Fruit fly (Drosophila melanogaster) whole organism, prepupa: ENCODE results near the gene CG15263.

Experiments used
- Blimp-1 ChIP-seq: fragments of 200-800 bp; sonication (Bioruptor generic); optimal IDR thresholded peaks from 3 replicates; lab custom pipeline; 2017; ENCODE audit warnings: missing biosample characterization, missing genetic modification characterization, mild to moderate bottlenecking, moderate library complexity, missing genetic modification reagents
- CG10631 ChIP-seq: fragments of 200-800 bp; sonication (Bioruptor generic); optimal IDR thresholded peaks from 2 replicates; lab custom pipeline; 2016; ENCODE audit warnings: missing biosample characterization, missing genetic modification characterization
- CG10669 ChIP-seq: fragments of 200-800 bp; sonication (Bioruptor generic); optimal IDR thresholded peaks from 3 replicates; lab custom pipeline; 2018; ENCODE audit warnings: missing biosample characterization, mild to moderate bottlenecking, missing genetic modification characterization, moderate library complexity
- CG11902 ChIP-seq: fragments of 200-800 bp; sonication (Bioruptor generic); optimal IDR thresholded peaks from 3 replicates; lab custom pipeline; 2016; ENCODE audit warnings: missing biosample characterization, missing genetic modification characterization
- CG15336 ChIP-seq: fragments of 200-800 bp; sonication (Bioruptor generic); IDR thresholded peaks from 2 replicates; pipeline ENCODE4 v1.3.6; 2022; ENCODE audit warnings: missing biosample characterization, missing genetic modification characterization
- CG16779 ChIP-seq: fragments of 200-800 bp; sonication (Bioruptor generic); optimal IDR thresholded peaks from 3 replicates; lab custom pipeline; 2017; ENCODE audit warnings: missing biosample characterization, mild to moderate bottlenecking, missing genetic modification characterization
- CG3032 ChIP-seq: fragments of 200-800 bp; optimal IDR thresholded peaks from 2 replicates; lab custom pipeline; 2019; ENCODE audit warnings: missing biosample characterization, mild to moderate bottlenecking, missing genetic modification characterization, moderate library complexity
- CG31627 ChIP-seq: fragments of 200-800 bp; sonication (Bioruptor generic); optimal IDR thresholded peaks from 3 replicates; lab custom pipeline; 2016; ENCODE audit warnings: missing biosample characterization, missing genetic modification characterization
- CG32006 ChIP-seq: fragments of 200-800 bp; sonication (Bioruptor generic); optimal IDR thresholded peaks from 3 replicates; lab custom pipeline; 2017; ENCODE audit warnings: missing biosample characterization, mild to moderate bottlenecking, missing genetic modification characterization
- CG34406 ChIP-seq: fragments of 200-800 bp; sonication (Bioruptor generic); optimal IDR thresholded peaks from 3 replicates; lab custom pipeline; 2016; ENCODE audit warnings: missing biosample characterization, missing genetic modification characterization
- CG4318 ChIP-seq: fragments of 200-800 bp; sonication (Bioruptor generic); optimal IDR thresholded peaks from 3 replicates; lab custom pipeline; 2017; ENCODE audit warnings: missing biosample characterization, mild to moderate bottlenecking, missing genetic modification characterization
- CG6854 ChIP-seq: fragments of 200-800 bp; sonication (Bioruptor generic); optimal IDR thresholded peaks from 2 replicates; lab custom pipeline; 2017; ENCODE audit warnings: missing biosample characterization, mild to moderate bottlenecking, missing genetic modification characterization
- CG7368 ChIP-seq: fragments of 200-800 bp; sonication (Bioruptor generic); optimal IDR thresholded peaks from 3 replicates; lab custom pipeline; 2016; ENCODE audit warnings: missing biosample characterization, missing genetic modification characterization
- CG8119 ChIP-seq: fragments of 200-800 bp; sonication (Bioruptor generic); IDR thresholded peaks from 3 replicates; pipeline ENCODE4 v1.3.6; 2022; ENCODE audit warnings: missing biosample characterization, missing genetic modification characterization
- CG8632 ChIP-seq: fragments of 200-800 bp; sonication (Bioruptor generic); optimal IDR thresholded peaks from 3 replicates; lab custom pipeline; 2016; ENCODE audit warnings: missing biosample characterization, missing genetic modification characterization
- CG9139 ChIP-seq: fragments of 200-800 bp; sonication (Bioruptor generic); optimal IDR thresholded peaks from 3 replicates; lab custom pipeline; 2017; ENCODE audit warnings: missing biosample characterization, mild to moderate bottlenecking, missing genetic modification characterization
- Eip75B ChIP-seq: fragments of 200-800 bp; sonication (Bioruptor generic); optimal IDR thresholded peaks from 3 replicates; lab custom pipeline; 2016; ENCODE audit warnings: missing biosample characterization, missing genetic modification characterization
- Eip78C ChIP-seq: fragments of 200-800 bp; sonication (Bioruptor generic); peaks from one replicate; lab custom pipeline; 2016; ENCODE audit warnings: missing biosample characterization, missing genetic modification characterization
- Gug ChIP-seq: fragments of 200-800 bp; sonication (Bioruptor generic); IDR thresholded peaks from 2 replicates; pipeline ENCODE4 v1.3.6; 2022; ENCODE audit warnings: missing biosample characterization, missing genetic modification characterization
- Hr39 ChIP-seq: fragments of 200-800 bp; sonication (Bioruptor generic); optimal IDR thresholded peaks from 2 replicates; lab custom pipeline; 2016; ENCODE audit warnings: missing biosample characterization, missing genetic modification characterization
- Hr4 ChIP-seq: fragments of 200-800 bp; sonication (Bioruptor generic); optimal IDR thresholded peaks from 3 replicates; lab custom pipeline; 2016; ENCODE audit warnings: missing biosample characterization, missing genetic modification characterization
- Met ChIP-seq: fragments of 200-800 bp; sonication (Bioruptor generic); optimal IDR thresholded peaks from 3 replicates; lab custom pipeline; 2016; ENCODE audit warnings: missing biosample characterization, missing genetic modification characterization
- OdsH ChIP-seq: fragments of 200-800 bp; sonication (Bioruptor generic); optimal IDR thresholded peaks from 3 replicates; lab custom pipeline; 2016; ENCODE audit warnings: missing biosample characterization, missing genetic modification characterization
- Smox ChIP-seq: fragments of 200-800 bp; sonication (Bioruptor generic); optimal IDR thresholded peaks from 3 replicates; lab custom pipeline; 2016; ENCODE audit warnings: missing biosample characterization, missing genetic modification characterization
- Sox14 ChIP-seq: fragments of 200-800 bp; sonication (Bioruptor generic); optimal IDR thresholded peaks from 3 replicates; lab custom pipeline; 2016; ENCODE audit warnings: missing biosample characterization, missing genetic modification characterization
- Sox15 ChIP-seq: fragments of 200-800 bp; sonication (Bioruptor generic); optimal IDR thresholded peaks from 3 replicates; lab custom pipeline; 2016; ENCODE audit warnings: missing biosample characterization, missing genetic modification characterization
- acj6 ChIP-seq: fragments of 200-800 bp; sonication (Bioruptor generic); optimal IDR thresholded peaks from 3 replicates; lab custom pipeline; 2016; ENCODE audit warnings: missing biosample characterization, missing genetic modification characterization
- cyc ChIP-seq: fragments of 200-800 bp; sonication (Bioruptor generic); optimal IDR thresholded peaks from 3 replicates; lab custom pipeline; 2016; ENCODE audit warnings: missing biosample characterization, missing genetic modification characterization
- dac ChIP-seq: fragments of 200-800 bp; sonication (Bioruptor generic); optimal IDR thresholded peaks from 2 replicates; lab custom pipeline; 2017; ENCODE audit warnings: missing biosample characterization, mild to moderate bottlenecking, missing genetic modification characterization
- dsx ChIP-seq: fragments of 200-800 bp; optimal IDR thresholded peaks from 3 replicates; lab custom pipeline; 2019; ENCODE audit warnings: missing biosample characterization, mild to moderate bottlenecking, missing genetic modification characterization, moderate library complexity; ENCODE audit not compliant: poor library complexity, severe bottlenecking
- eg ChIP-seq: fragments of 200-800 bp; sonication (Bioruptor generic); IDR thresholded peaks from 3 replicates; pipeline ENCODE4 v1.3.6; 2022; ENCODE audit warnings: missing biosample characterization, missing genetic modification characterization
- esn ChIP-seq: fragments of 200-800 bp; sonication (Bioruptor generic); optimal IDR thresholded peaks from 2 replicates; lab custom pipeline; 2016; ENCODE audit warnings: missing biosample characterization, mild to moderate bottlenecking, missing genetic modification characterization, moderate library complexity
- fd59A ChIP-seq: fragments of 200-800 bp; sonication (Bioruptor generic); optimal IDR thresholded peaks from 2 replicates; lab custom pipeline; 2017; ENCODE audit warnings: missing biosample characterization, mild to moderate bottlenecking, missing genetic modification characterization, missing genetic modification reagents
- fd85E ChIP-seq: fragments of 200-800 bp; sonication (Bioruptor generic); optimal IDR thresholded peaks from 3 replicates; lab custom pipeline; 2016; ENCODE audit warnings: missing biosample characterization, missing genetic modification characterization
- lz ChIP-seq: fragments of 200-800 bp; sonication (Bioruptor generic); optimal IDR thresholded peaks from 3 replicates; lab custom pipeline; 2016; ENCODE audit warnings: missing biosample characterization, missing genetic modification characterization
- net ChIP-seq: fragments of 200-800 bp; sonication (Bioruptor generic); optimal IDR thresholded peaks from 3 replicates; lab custom pipeline; 2016; ENCODE audit warnings: missing biosample characterization, missing genetic modification characterization
- pdm3 ChIP-seq: fragments of 200-800 bp; sonication (Bioruptor generic); optimal IDR thresholded peaks from 3 replicates; lab custom pipeline; 2016; ENCODE audit warnings: missing biosample characterization, missing genetic modification characterization
- ss ChIP-seq, 2 experiments: fragments of 200-800 bp; sonication (Bioruptor generic); optimal IDR thresholded peaks; 2 replicates in 1 of 2; 3 replicates in 1 of 2; lab custom pipeline; 2017 to 2018; ENCODE audit warnings: mild to moderate bottlenecking in 2 of 2, missing biosample characterization in 2 of 2, missing genetic modification characterization in 2 of 2, moderate library complexity in 1 of 2
- svp ChIP-seq: fragments of 200-800 bp; sonication (Bioruptor generic); peaks from one replicate; lab custom pipeline; 2016; ENCODE audit warnings: missing biosample characterization, missing genetic modification characterization
- topi ChIP-seq: fragments of 200-800 bp; sonication (Bioruptor generic); optimal IDR thresholded peaks from 3 replicates; lab custom pipeline; 2016; ENCODE audit warnings: missing biosample characterization, missing genetic modification characterization
- vri ChIP-seq: fragments of 200-800 bp; sonication (Bioruptor generic); optimal IDR thresholded peaks from 3 replicates; lab custom pipeline; 2016; ENCODE audit warnings: missing biosample characterization, mild to moderate bottlenecking, missing genetic modification characterization

CG15263 gene

DNA sequence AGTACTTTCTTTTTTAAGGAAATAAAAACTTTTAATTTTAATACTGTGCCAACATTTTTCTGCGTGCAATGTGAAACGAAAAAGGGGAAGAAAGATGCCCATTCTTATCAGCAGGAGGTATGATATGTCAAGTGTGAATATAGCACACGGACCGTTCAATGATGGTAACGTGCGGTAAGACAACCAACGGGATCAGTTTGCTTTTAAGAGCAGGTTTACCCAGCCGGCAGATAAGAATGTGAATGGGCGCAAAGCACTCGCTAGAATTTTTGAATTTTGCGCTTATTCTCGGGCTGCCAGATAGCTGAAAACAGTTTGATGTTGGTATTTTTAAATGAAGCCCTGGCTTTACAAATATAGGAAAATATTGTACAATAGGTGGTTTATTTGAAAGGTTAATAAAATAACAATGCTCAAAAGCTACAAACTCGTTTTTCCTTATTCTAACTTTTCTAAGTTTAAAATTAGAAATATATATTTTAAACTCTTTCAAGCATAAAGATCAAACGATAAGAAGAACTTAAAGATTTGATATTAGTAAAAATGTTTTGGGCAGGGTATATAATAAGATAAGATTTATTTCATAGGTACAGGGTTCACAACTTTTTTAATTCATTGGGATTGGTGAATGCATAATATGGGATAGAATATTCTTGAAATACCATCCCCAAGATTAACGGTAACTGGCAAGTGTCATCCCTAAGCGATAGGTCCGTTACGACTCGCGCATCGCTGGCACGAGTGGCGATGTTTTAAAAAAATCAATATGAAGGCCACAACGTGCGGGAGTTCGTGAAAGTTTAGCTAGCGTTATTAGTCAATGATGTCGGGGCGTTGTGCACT lies 36.4 kb upstream of the CG15263 start, which contains the start of gene dao:
dao (plus strand) TSS at position 717 of the 843 bp plus-strand sequence.
- TF ChIP-seq OdsH (peak; percentile 19), Smox (GFP tag; lab: Kevin White, UChicago) (no peak), CG34406 (GFP tag; lab: Kevin White, UChicago) (no peak), eg (0 out of 3 replicates have a peak, but pooled peaks have one; percentile 20), CG16779 (no peak), Sox14 (no peak), CG15336 (GFP tag; lab: Robert Waterston, UW) (no peak), pdm3 (GFP tag; lab: Kevin White, UChicago) (peak; percentile 32), CG9139 (GFP tag; lab: Kevin White, UChicago) (no peak), CG10631 (GFP tag; lab: Kevin White, UChicago) (peak; percentile 40), CG32006 (peak; percentile 36), svp (GFP tag; lab: Kevin White, UChicago) (peak; percentile 66), acj6 (GFP tag; lab: Kevin White, UChicago) (peak; percentile 22), esn (peak; percentile 7), CG8119 (GFP tag; lab: Robert Waterston, UW) (no peak), Hr39 (peak; percentile 35), Gug (GFP tag; lab: Robert Waterston, UW) (no peak), lz (GFP tag; lab: Kevin White, UChicago) (peak; percentile 15), cyc (GFP tag; lab: Kevin White, UChicago) (peak; percentile 18), CG4318 (GFP tag; lab: Kevin White, UChicago) (no peak), Blimp-1 (GFP tag; lab: Kevin White, UChicago) (no peak), CG8632 (no peak), CG10669 (GFP tag; lab: Kevin White, UChicago) (no peak), Eip75B (GFP tag; lab: Kevin White, UChicago) (no peak), dac (GFP tag; lab: Kevin White, UChicago) (no peak), Met (GFP tag; lab: Kevin White, UChicago) (no peak), dsx (GFP tag; lab: Kevin White, UChicago) (no peak), topi (GFP tag; lab: Kevin White, UChicago) (no peak), CG11902 (GFP tag; lab: Kevin White, UChicago) (peak; percentile 3), fd59A (GFP tag; lab: Kevin White, UChicago) (no peak), CG3032 (tag; lab: Kevin White, UChicago) (no peak), CG7368 (no peak), Sox15 (GFP tag; lab: Kevin White, UChicago) (no peak), Hr4 (GFP tag; lab: Kevin White, UChicago) (peak; percentile 26), CG31627 (GFP tag; lab: Kevin White, UChicago) (peak; percentile 19), ss (GFP tag; optimal IDR thresholded peaks at IDR 0.05; lab: Kevin White, UChicago) (no peak), fd85E (GFP tag; lab: Kevin White, UChicago) (no peak), net (GFP tag; lab: Kevin White, UChicago) (no peak), Eip78C (peak; percentile 65), CG6854 (no peak), vri (no peak)
